Worm (Caenorhabditis elegans) whole organism, young adult: ENCODE data around the gene dnj-11.

Experiments used
- B0336.3 ChIP-seq: fragments of 200-800 bp; sonication (Bioruptor generic); IDR thresholded peaks from 2 replicates; pipeline ENCODE4 v1.3.6; 2022; ENCODE audit warnings: missing genetic modification characterization, missing compliant biosample characterization
- bed-1 ChIP-seq: fragments of 200-800 bp; sonication (Bioruptor generic); IDR thresholded peaks from 2 replicates; pipeline ENCODE4 v1.3.6; 2022; ENCODE audit warnings: missing genetic modification reagents, missing genetic modification characterization, missing compliant biosample characterization
- ceh-91 ChIP-seq: fragments of 200-800 bp; sonication (Bioruptor generic); IDR thresholded peaks from 2 replicates; pipeline ENCODE4 v1.3.6; 2022; ENCODE audit warnings: missing genetic modification reagents, missing genetic modification characterization, missing compliant biosample characterization
- die-1 ChIP-seq: sonication (generic microtip); optimal IDR thresholded peaks from 2 replicates; lab custom pipeline; 2016; ENCODE audit warnings: missing genotype, mild to moderate bottlenecking, missing genetic modification characterization, missing compliant biosample characterization
- efl-1 ChIP-seq: fragments of 150-350 bp; optimal IDR thresholded peaks from 2 replicates; lab custom pipeline; 2014; ENCODE audit warnings: missing biosample characterization, missing genetic modification reagents, missing genetic modification characterization
- nhr-90 ChIP-seq: sonication (generic microtip); optimal IDR thresholded peaks from 2 replicates; lab custom pipeline; 2016; ENCODE audit warnings: missing genotype, mild to moderate bottlenecking, missing genetic modification characterization, missing compliant biosample characterization
- rpc-1 ChIP-seq, 2 experiments: fragments of 150-350 bp in 1 of 2; sonication (generic microtip) in 1 of 2; optimal IDR thresholded peaks; 2 replicates each; lab custom pipeline; 2014 to 2018; ENCODE audit warnings: missing biosample characterization in 1 of 2, missing genetic modification characterization in 1 of 2, missing genetic modification reagents in 1 of 2, missing genotype in 1 of 2
- sdz-38 ChIP-seq: sonication (generic microtip); optimal IDR thresholded peaks from 2 replicates; lab custom pipeline; 2016; ENCODE audit warnings: missing genotype, missing genetic modification characterization, missing compliant biosample characterization
- sea-2 ChIP-seq: fragments of 200-800 bp; sonication (Bioruptor generic); IDR thresholded peaks from 2 replicates; pipeline ENCODE4 v1.3.6; 2022; ENCODE audit warnings: missing genetic modification characterization, missing compliant biosample characterization
- ztf-6 ChIP-seq: fragments of 200-800 bp; sonication (Bioruptor generic); IDR thresholded peaks from 2 replicates; pipeline ENCODE4 v1.3.6; 2022; ENCODE audit warnings: missing genetic modification reagents, missing genetic modification characterization, missing compliant biosample characterization

- TF ChIP-seq bed-1 (GFP tag; lab: Robert Waterston, UW) (no peak), sea-2 (no peak), nhr-90 (tag; lab: Kevin White, UChicago) (no peak), rpc-1 (optimal IDR thresholded peaks at IDR 0.05; lab: Kevin White, UChicago) (no peak), rpc-1 (tag; optimal IDR thresholded peaks at IDR 0.05; lab: Kevin White, UChicago) (no peak), sdz-38 (tag; lab: Kevin White, UChicago) (no peak), B0336.3 (GFP tag; lab: Robert Waterston, UW) (no peak), ztf-6 (GFP tag; lab: Robert Waterston, UW) (no peak), efl-1 (GFP tag; lab: Kevin White, UChicago) (no peak), die-1 (tag; lab: Kevin White, UChicago) (no peak), ceh-91 (GFP tag; lab: Robert Waterston, UW) (no peak)
Measured at ce11 chrIV:6547397-6547796, 38.3 kb upstream of the dnj-11 start.
